Worm (Caenorhabditis elegans): ENCODE measurements around the gene rps-11.

Gene rps-11

ce11 chrIV:11603265-11603840, 912 bp downstream of the rps-11 start:
- TF ChIP-seq ceh-43 (GFP tag; optimal IDR thresholded peaks at IDR 0.05), result no peak
- no peak for TF ChIP-seq flh-1 (GFP tag; optimal IDR thresholded peaks at IDR 0.05)
- no peak for TF ChIP-seq M03D4.4 (tag; optimal IDR thresholded peaks at IDR 0.05)
- TF ChIP-seq elt-3 (tag; optimal IDR thresholded peaks at IDR 0.05), result no peak
- TF ChIP-seq lin-32 (GFP tag; optimal IDR thresholded peaks at IDR 0.05), result no peak
- TF ChIP-seq cnd-1 (tag; optimal IDR thresholded peaks at IDR 0.05), result no peak
- no peak for TF ChIP-seq tbx-8 (GFP tag; optimal IDR thresholded peaks at IDR 0.05)
- no peak for TF ChIP-seq snpc-4 (tag; optimal IDR thresholded peaks at IDR 0.05)
- no peak for TF ChIP-seq unc-62 (GFP tag; optimal IDR thresholded peaks at IDR 0.05)
- no peak for TF ChIP-seq nhr-28 (tag; optimal IDR thresholded peaks at IDR 0.05)
- no peak for TF ChIP-seq hlh-1 (tag; optimal IDR thresholded peaks at IDR 0.05)
- no peak for TF ChIP-seq mls-2 (tag; optimal IDR thresholded peaks at IDR 0.05)
- no peak for TF ChIP-seq ces-1 (GFP tag; optimal IDR thresholded peaks at IDR 0.05)
- TF ChIP-seq ztf-11 (tag; optimal IDR thresholded peaks at IDR 0.05), result no peak
- TF ChIP-seq blmp-1 (tag; optimal IDR thresholded peaks at IDR 0.05), result no peak

DNA sequence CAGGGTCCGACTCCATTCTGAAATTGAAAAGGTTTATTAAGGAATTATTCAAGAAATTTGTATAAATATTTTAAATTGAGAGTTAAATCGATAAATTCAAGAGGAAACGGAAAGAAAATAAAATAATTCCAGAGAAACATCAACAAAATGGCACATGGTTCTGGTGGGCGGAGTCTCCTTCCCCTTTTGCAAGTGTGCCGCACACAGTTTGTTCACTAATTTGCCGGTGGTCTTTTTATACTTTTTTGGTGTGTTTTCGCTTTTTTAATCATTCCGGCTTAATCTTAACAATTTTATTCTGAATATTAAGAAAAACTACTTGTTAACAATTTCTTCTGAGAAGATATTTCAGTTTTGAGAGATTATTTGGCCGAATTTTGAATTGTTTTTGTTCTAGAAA, 2.5 kb downstream of the rps-11 start, which contains the start of the genes ragc-1 and Y24F12A.1:
Gene ragc-1, minus strand, starts transcription at position 25 of the 400 bp plus-strand sequence.
Gene Y24F12A.1, plus strand, starts transcription at position 346 of the 400 bp plus-strand sequence.
- peak; percentile 17 for TF ChIP-seq elt-1 (tag; optimal IDR thresholded peaks at IDR 0.05; ENCODE audit: borderline replicate concordance, insufficient read depth)
- TF ChIP-seq ceh-39 (tag; optimal IDR thresholded peaks at IDR 0.05), result no peak
- peak; percentile 75 for TF ChIP-seq mep-1 (tag; optimal IDR thresholded peaks at IDR 0.05)
- peak; percentile 71 for TF ChIP-seq hlh-1 (tag; optimal IDR thresholded peaks at IDR 0.05)
- TF ChIP-seq sem-2 (GFP tag; optimal IDR thresholded peaks at IDR 0.05), result peak; percentile 39
- peak; percentile 40 for TF ChIP-seq ces-1 (GFP tag; optimal IDR thresholded peaks at IDR 0.05)
- TF ChIP-seq unc-62 (GFP tag; optimal IDR thresholded peaks at IDR 0.05), result no peak
- no peak for TF ChIP-seq unc-39 (tag; optimal IDR thresholded peaks at IDR 0.05)
- peak; percentile 19 for TF ChIP-seq unc-120 (tag; optimal IDR thresholded peaks at IDR 0.05; ENCODE audit: poor library complexity, severe bottlenecking)
- TF ChIP-seq sptf-1 (tag; optimal IDR thresholded peaks at IDR 0.05), result peak; percentile 58
- no peak for TF ChIP-seq nhr-2 (tag; optimal IDR thresholded peaks at IDR 0.05)
- TF ChIP-seq nhr-237 (tag; optimal IDR thresholded peaks at IDR 0.05), result peak; percentile 12
- TF ChIP-seq mab-5 (tag; optimal IDR thresholded peaks at IDR 0.05), result no peak
- peak; percentile 69 for TF ChIP-seq ceh-43 (GFP tag; optimal IDR thresholded peaks at IDR 0.05)
- TF ChIP-seq flh-1 (GFP tag; optimal IDR thresholded peaks at IDR 0.05), result peak; percentile 10
- TF ChIP-seq pha-4 (tag; optimal IDR thresholded peaks at IDR 0.05), result peak; percentile 36
- TF ChIP-seq M03D4.4 (tag; optimal IDR thresholded peaks at IDR 0.05), result peak; percentile 57
- TF ChIP-seq bed-3 (GFP tag; optimal IDR thresholded peaks at IDR 0.05), result peak; percentile 42
- TF ChIP-seq lsy-2 (tag; optimal IDR thresholded peaks at IDR 0.05), result peak; percentile 42
- no peak for TF ChIP-seq lin-13 (tag; optimal IDR thresholded peaks at IDR 0.05)

DNA sequence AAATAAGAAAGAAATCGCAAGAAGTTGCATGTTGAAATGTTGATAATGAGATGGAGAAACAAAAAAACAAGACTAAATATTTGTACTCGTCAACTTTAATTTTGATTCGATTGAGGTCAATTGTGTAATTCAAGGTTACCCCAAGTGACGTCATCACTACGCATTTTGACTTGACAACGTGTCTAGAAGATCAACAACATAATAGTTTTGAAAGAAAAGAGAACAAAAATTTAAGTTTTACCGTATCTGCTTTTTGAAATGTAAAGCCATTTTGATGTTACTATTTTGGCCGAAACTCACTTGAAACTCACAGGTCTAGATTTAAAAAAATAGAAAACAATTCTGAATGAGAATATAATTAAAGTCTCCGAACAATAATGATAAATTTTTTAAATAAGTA, 18.5 kb downstream of the rps-11 start, which contains the start of gene dsl-5:
Gene dsl-5, minus strand, starts transcription at position 101 of the 400 bp plus-strand sequence.
- peak; percentile 15 for TF ChIP-seq zip-8 (tag; optimal IDR thresholded peaks at IDR 0.05)
- TF ChIP-seq mab-5 (tag; optimal IDR thresholded peaks at IDR 0.05), result no peak

ce11 chrIV:11622336-11622735, 19.9 kb downstream of the rps-11 start:
- TF ChIP-seq flh-1 (GFP tag; optimal IDR thresholded peaks at IDR 0.05) (no peak), unc-120 (tag; optimal IDR thresholded peaks at IDR 0.05; ENCODE audit: poor library complexity, severe bottlenecking) (no peak), zip-8 (tag; optimal IDR thresholded peaks at IDR 0.05) (no peak), pha-4 (tag; optimal IDR thresholded peaks at IDR 0.05) (no peak), unc-62 (GFP tag; optimal IDR thresholded peaks at IDR 0.05) (no peak), snpc-4 (tag; optimal IDR thresholded peaks at IDR 0.05) (no peak), lsy-2 (tag; optimal IDR thresholded peaks at IDR 0.05) (no peak), ceh-83 (GFP tag; optimal IDR thresholded peaks at IDR 0.05) (no peak), mab-5 (tag; optimal IDR thresholded peaks at IDR 0.05) (no peak), cnd-1 (tag; optimal IDR thresholded peaks at IDR 0.05) (no peak), tbx-8 (GFP tag; optimal IDR thresholded peaks at IDR 0.05) (no peak), elt-1 (tag; optimal IDR thresholded peaks at IDR 0.05; ENCODE audit: borderline replicate concordance, insufficient read depth) (no peak), hlh-1 (tag; optimal IDR thresholded peaks at IDR 0.05) (no peak), lin-13 (tag; optimal IDR thresholded peaks at IDR 0.05) (no peak), nhr-12 (tag; optimal IDR thresholded peaks at IDR 0.05) (no peak), drap-1 (GFP tag; optimal IDR thresholded peaks at IDR 0.05) (no peak), nhr-76 (tag; optimal IDR thresholded peaks at IDR 0.05) (no peak), mep-1 (tag; optimal IDR thresholded peaks at IDR 0.05) (no peak), nhr-28 (tag; optimal IDR thresholded peaks at IDR 0.05) (no peak), ceh-43 (GFP tag; optimal IDR thresholded peaks at IDR 0.05) (no peak)
